Worm (Caenorhabditis elegans) whole organism, mixed stage, embryonic: Measurements from ENCODE around the gene B0001.7.

Experiments used
- blmp-1 ChIP-seq: fragments of 150-350 bp; optimal IDR thresholded peaks from 2 replicates; lab custom pipeline; 2014; ENCODE audit warnings: missing biosample characterization, missing genetic modification characterization
- ces-1 ChIP-seq: fragments of 150-350 bp; optimal IDR thresholded peaks from 2 replicates; lab custom pipeline; 2014; ENCODE audit warnings: missing biosample characterization, missing genetic modification reagents, missing genetic modification characterization
- elt-1 ChIP-seq: sonication (generic microtip); optimal IDR thresholded peaks from 2 replicates; lab custom pipeline; 2017; ENCODE audit warnings: missing genetic modification characterization, mild to moderate bottlenecking, missing compliant biosample characterization, antibody characterized with exemption, moderate library complexity, borderline replicate concordance; ENCODE audit not compliant: insufficient read depth
- nhr-12 ChIP-seq: fragments of 150-350 bp; optimal IDR thresholded peaks from 2 replicates; lab custom pipeline; 2014; ENCODE audit warnings: missing biosample characterization, missing genetic modification characterization
- nhr-76 ChIP-seq: sonication (generic microtip); optimal IDR thresholded peaks from 2 replicates; lab custom pipeline; 2017; ENCODE audit warnings: missing biosample characterization, missing genetic modification characterization
- unc-39 ChIP-seq: fragments of 150-350 bp; optimal IDR thresholded peaks from 2 replicates; lab custom pipeline; 2014; ENCODE audit warnings: missing biosample characterization, missing genetic modification characterization

DNA sequence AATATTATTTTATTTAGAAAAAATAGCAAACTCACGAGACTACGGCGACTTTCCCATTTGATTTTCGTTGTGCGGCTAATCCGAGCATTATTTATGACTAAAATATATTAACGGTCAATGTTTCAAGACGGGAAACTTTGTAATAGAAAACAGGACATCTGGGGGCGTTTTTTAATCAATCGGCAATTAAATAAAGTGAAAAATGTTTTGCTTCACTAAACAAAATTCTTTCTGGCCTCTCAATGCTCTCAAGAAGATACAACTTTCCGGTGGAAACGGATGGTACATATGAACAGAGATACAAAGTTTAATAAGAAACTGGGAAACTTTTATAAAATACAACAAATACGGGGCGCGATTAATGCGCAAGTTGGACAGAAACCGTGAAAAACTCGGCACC, 3.2 kb downstream of the B0001.7 start, which contains the start of gene B0001.2:
- no peak for TF ChIP-seq elt-1
- TF ChIP-seq ces-1 (GFP tag; lab: Kevin White, UChicago), result no peak
- TF ChIP-seq blmp-1 (tag; lab: Kevin White, UChicago), result no peak
- TF ChIP-seq nhr-12 (tag; lab: Kevin White, UChicago), result no peak
- no peak for TF ChIP-seq nhr-76
- no peak for TF ChIP-seq unc-39 (tag; lab: Kevin White, UChicago)
